Fruit fly (Drosophila melanogaster) whole organism, prepupa: Measurements from ENCODE around the gene CG14431.

Source experiments
- CG6854 ChIP-seq: fragments of 200-800 bp; sonication (Bioruptor generic); optimal IDR thresholded peaks from 2 replicates; lab custom pipeline; 2017; ENCODE audit warnings: missing biosample characterization, mild to moderate bottlenecking, missing genetic modification characterization
- Gug ChIP-seq: fragments of 200-800 bp; sonication (Bioruptor generic); IDR thresholded peaks from 2 replicates; pipeline ENCODE4 v1.3.6; 2022; ENCODE audit warnings: missing biosample characterization, missing genetic modification characterization
- Sox102F ChIP-seq: fragments of 200-800 bp; sonication (Bioruptor generic); optimal IDR thresholded peaks from 2 replicates; lab custom pipeline; 2016; ENCODE audit warnings: missing biosample characterization, mild to moderate bottlenecking, missing genetic modification characterization

DNA sequence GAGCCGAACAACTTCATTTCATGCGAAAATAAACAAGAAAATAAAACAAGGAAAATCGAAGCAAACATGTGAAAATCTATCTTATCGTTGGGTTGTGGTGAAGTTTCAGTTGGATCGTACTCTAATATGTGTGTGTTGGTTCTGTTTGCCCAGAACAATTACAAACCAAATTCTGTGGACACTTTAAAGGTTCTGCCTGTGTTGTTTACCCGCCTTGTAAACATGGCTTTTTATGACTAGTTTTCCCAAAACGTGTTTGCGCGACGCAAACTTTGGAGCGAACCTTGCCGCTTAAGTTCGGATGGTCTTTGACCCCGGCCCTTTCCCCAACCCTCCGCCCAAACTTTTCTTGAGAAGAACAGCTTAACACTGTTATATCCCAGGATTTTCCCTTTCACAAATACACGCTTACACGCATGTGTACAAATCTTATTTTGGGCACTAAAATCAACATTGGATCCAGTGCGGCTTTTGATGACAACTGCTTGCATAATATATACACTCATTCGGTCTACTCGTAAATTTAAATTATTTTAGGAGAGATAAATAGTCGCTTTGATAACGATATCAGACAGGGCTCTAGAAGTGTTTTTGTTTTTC lies 96.1 kb downstream of the CG14431 start:
- TF ChIP-seq CG6854, result no peak
- TF ChIP-seq Sox102F (GFP tag; lab: Kevin White, UChicago), result no peak
- TF ChIP-seq Gug (GFP tag; lab: Robert Waterston, UW), result no peak
